Fruit fly (Drosophila melanogaster) whole organism, embryonic: ENCODE measurements around the gene CG46318.

Source experiments
- ATbp ChIP-seq: fragments of 200-800 bp; sonication (Bioruptor generic); optimal IDR thresholded peaks from 2 replicates; lab custom pipeline; 2017; ENCODE audit warnings: missing biosample characterization, mild to moderate bottlenecking, missing genetic modification characterization, missing genetic modification reagents
- Abd-B ChIP-seq: fragments of 200-800 bp; sonication (Bioruptor generic); optimal IDR thresholded peaks from 2 replicates; lab custom pipeline; 2018; ENCODE audit warnings: missing biosample characterization, mild to moderate bottlenecking, missing genetic modification characterization, moderate library complexity
- CG10462 ChIP-seq: fragments of 200-800 bp; sonication (Bioruptor generic); optimal IDR thresholded peaks from 2 replicates; lab custom pipeline; 2016; ENCODE audit warnings: missing biosample characterization, missing genetic modification characterization
- CG10543 ChIP-seq: fragments of 200-800 bp; sonication (Bioruptor generic); optimal IDR thresholded peaks from 3 replicates; lab custom pipeline; 2017; ENCODE audit warnings: missing biosample characterization, mild to moderate bottlenecking, missing genetic modification characterization, moderate library complexity
- CG11504 ChIP-seq: fragments of 200-800 bp; sonication (Bioruptor generic); optimal IDR thresholded peaks from 3 replicates; lab custom pipeline; 2019; ENCODE audit warnings: missing biosample characterization, mild to moderate bottlenecking, missing genetic modification characterization, moderate library complexity
- CG13424 ChIP-seq: fragments of 200-800 bp; sonication (Bioruptor generic); optimal IDR thresholded peaks from 2 replicates; lab custom pipeline; 2019; ENCODE audit warnings: missing biosample characterization, mild to moderate bottlenecking, missing genetic modification characterization, moderate library complexity
- CG14710 ChIP-seq: fragments of 200-800 bp; sonication (Bioruptor generic); optimal IDR thresholded peaks from 3 replicates; lab custom pipeline; 2019; ENCODE audit warnings: missing biosample characterization, mild to moderate bottlenecking, missing genetic modification characterization, moderate library complexity
- CG14860 ChIP-seq: fragments of 200-800 bp; sonication (Bioruptor generic); IDR thresholded peaks from 3 replicates; pipeline ENCODE4 v1.3.6; 2022; ENCODE audit warnings: missing biosample characterization, missing genetic modification characterization; ENCODE audit not compliant: partially characterized antibody
- CG15479 ChIP-seq: fragments of 200-800 bp; sonication (Bioruptor generic); optimal IDR thresholded peaks from 3 replicates; lab custom pipeline; 2019; ENCODE audit warnings: missing biosample characterization, mild to moderate bottlenecking, missing genetic modification characterization, moderate library complexity
- CG15696 ChIP-seq: fragments of 200-800 bp; sonication (Bioruptor generic); optimal IDR thresholded peaks from 2 replicates; lab custom pipeline; 2019; ENCODE audit warnings: missing biosample characterization, mild to moderate bottlenecking, missing genetic modification characterization, moderate library complexity
- CG17385 ChIP-seq: fragments of 200-800 bp; sonication (Bioruptor generic); optimal IDR thresholded peaks from 3 replicates; lab custom pipeline; 2018; ENCODE audit warnings: missing biosample characterization, mild to moderate bottlenecking, missing genetic modification characterization
- CG17802 ChIP-seq: fragments of 200-800 bp; sonication (Bioruptor generic); optimal IDR thresholded peaks from 2 replicates; lab custom pipeline; 2018; ENCODE audit warnings: missing biosample characterization, mild to moderate bottlenecking, missing genetic modification characterization, moderate library complexity
- CG2120 ChIP-seq: fragments of 200-800 bp; sonication (Bioruptor generic); optimal IDR thresholded peaks from 3 replicates; lab custom pipeline; 2016; ENCODE audit warnings: missing biosample characterization, missing genetic modification characterization
- CG2129 ChIP-seq: fragments of 200-800 bp; sonication (Bioruptor generic); IDR thresholded peaks from 2 replicates; pipeline ENCODE4 v1.3.6; 2022; ENCODE audit warnings: missing biosample characterization, missing genetic modification characterization; ENCODE audit not compliant: partially characterized antibody
- CG2678 ChIP-seq: fragments of 200-800 bp; sonication (Bioruptor generic); optimal IDR thresholded peaks from 3 replicates; lab custom pipeline; 2019; ENCODE audit warnings: missing biosample characterization, mild to moderate bottlenecking, missing genetic modification characterization, moderate library complexity
- CG3065 ChIP-seq: fragments of 200-800 bp; sonication (Bioruptor generic); optimal IDR thresholded peaks from 2 replicates; lab custom pipeline; 2016; ENCODE audit warnings: missing biosample characterization, missing genetic modification characterization
- CG31224 ChIP-seq: fragments of 200-800 bp; sonication (Bioruptor generic); IDR thresholded peaks from 2 replicates; pipeline ENCODE4 v1.3.6; 2022; ENCODE audit warnings: missing biosample characterization, missing genetic modification characterization
- CG33557 ChIP-seq: fragments of 200-800 bp; sonication (Bioruptor generic); optimal IDR thresholded peaks from 2 replicates; lab custom pipeline; 2019; ENCODE audit warnings: missing biosample characterization, mild to moderate bottlenecking, missing genetic modification characterization, moderate library complexity
- CG4424 ChIP-seq: fragments of 200-800 bp; sonication (Bioruptor generic); optimal IDR thresholded peaks from 3 replicates; lab custom pipeline; 2016; ENCODE audit warnings: missing biosample characterization, missing genetic modification characterization
- CG5953 ChIP-seq: fragments of 200-800 bp; sonication (Bioruptor generic); IDR thresholded peaks from 2 replicates; pipeline ENCODE4 v1.3.6; 2022; ENCODE audit warnings: missing biosample characterization, missing genetic modification characterization
- CG7372 ChIP-seq: fragments of 200-800 bp; sonication (Bioruptor generic); IDR thresholded peaks from 2 replicates; pipeline ENCODE4 v1.3.6; 2022; ENCODE audit warnings: missing biosample characterization, missing genetic modification characterization
- CG8388 ChIP-seq: fragments of 200-800 bp; sonication (Bioruptor generic); optimal IDR thresholded peaks from 2 replicates; lab custom pipeline; 2019; ENCODE audit warnings: missing biosample characterization, mild to moderate bottlenecking, missing genetic modification characterization, moderate library complexity
- CG8924 ChIP-seq: fragments of 200-800 bp; optimal IDR thresholded peaks from 3 replicates; lab custom pipeline; 2019; ENCODE audit warnings: missing biosample characterization, mild to moderate bottlenecking, missing genetic modification characterization, moderate library complexity
- CoRest ChIP-seq: fragments of 200-800 bp; sonication (Bioruptor generic); optimal IDR thresholded peaks from 3 replicates; lab custom pipeline; 2018; ENCODE audit warnings: missing biosample characterization, mild to moderate bottlenecking, missing genetic modification characterization, moderate library complexity
- Ets65A ChIP-seq: fragments of 200-800 bp; sonication (Bioruptor generic); peaks from one replicate; lab custom pipeline; 2016; ENCODE audit warnings: missing biosample characterization, missing genetic modification characterization
- HLH3B ChIP-seq: fragments of 200-800 bp; sonication (Bioruptor generic); IDR thresholded peaks from 2 replicates; pipeline ENCODE4 v1.3.6; 2022; ENCODE audit warnings: missing biosample characterization, missing genetic modification characterization
- MBD-R2 ChIP-seq: fragments of 200-800 bp; sonication (Bioruptor generic); IDR thresholded peaks from 2 replicates; pipeline ENCODE4 v1.3.6; 2022; ENCODE audit warnings: missing biosample characterization, missing genetic modification characterization
- MTF-1 ChIP-seq: fragments of 200-800 bp; sonication (Bioruptor generic); optimal IDR thresholded peaks from 2 replicates; lab custom pipeline; 2018; ENCODE audit warnings: missing biosample characterization, mild to moderate bottlenecking, missing genetic modification characterization, borderline replicate concordance
- Mes4 ChIP-seq: fragments of 200-800 bp; sonication (Bioruptor generic); optimal IDR thresholded peaks from 2 replicates; lab custom pipeline; 2016; ENCODE audit warnings: missing biosample characterization, missing genetic modification characterization
- Nf-YB ChIP-seq: fragments of 200-800 bp; sonication (Bioruptor generic); optimal IDR thresholded peaks from 3 replicates; lab custom pipeline; 2019; ENCODE audit warnings: missing biosample characterization, mild to moderate bottlenecking, missing genetic modification characterization, moderate library complexity
- Sox102F ChIP-seq: fragments of 200-800 bp; sonication (Bioruptor generic); optimal IDR thresholded peaks from 2 replicates; lab custom pipeline; 2018; ENCODE audit warnings: missing biosample characterization, mild to moderate bottlenecking, missing genetic modification characterization, moderate library complexity
- TFAM ChIP-seq: fragments of 200-800 bp; sonication (Bioruptor generic); optimal IDR thresholded peaks from 2 replicates; lab custom pipeline; 2017; ENCODE audit warnings: missing biosample characterization, missing genetic modification characterization, inconsistent platforms
- ash1 ChIP-seq: fragments of 200-800 bp; sonication (Bioruptor generic); optimal IDR thresholded peaks from 2 replicates; lab custom pipeline; 2018; ENCODE audit warnings: missing biosample characterization, mild to moderate bottlenecking, missing genetic modification characterization
- bab2 ChIP-seq: fragments of 200-800 bp; sonication (Bioruptor generic); optimal IDR thresholded peaks from 2 replicates; lab custom pipeline; 2016; ENCODE audit warnings: missing biosample characterization, missing genetic modification characterization
- bsh ChIP-seq, 2 experiments: fragments of 200-800 bp; sonication (Bioruptor generic); optimal IDR thresholded peaks; 2 replicates each; lab custom pipeline; 2017 to 2018; ENCODE audit warnings: mild to moderate bottlenecking in 2 of 2, missing biosample characterization in 2 of 2, missing genetic modification characterization in 2 of 2, moderate library complexity in 1 of 2
- dysf ChIP-seq: fragments of 200-800 bp; sonication (Bioruptor generic); IDR thresholded peaks from 3 replicates; pipeline ENCODE4 v1.3.6; 2022; ENCODE audit warnings: missing biosample characterization, missing genetic modification characterization
- ewg ChIP-seq: fragments of 200-800 bp; sonication (Bioruptor generic); optimal IDR thresholded peaks from 3 replicates; lab custom pipeline; 2017; ENCODE audit warnings: mild to moderate bottlenecking, missing biosample characterization, missing genetic modification reagents, missing genetic modification characterization
- gem ChIP-seq: fragments of 200-800 bp; sonication (Bioruptor generic); optimal IDR thresholded peaks from 2 replicates; lab custom pipeline; 2019; ENCODE audit warnings: missing biosample characterization, mild to moderate bottlenecking, missing genetic modification characterization, moderate library complexity
- gsb-n ChIP-seq: fragments of 200-800 bp; sonication (Bioruptor generic); optimal IDR thresholded peaks from 3 replicates; lab custom pipeline; 2018; ENCODE audit warnings: missing biosample characterization, mild to moderate bottlenecking, missing genetic modification characterization
- inv ChIP-seq: fragments of 200-800 bp; sonication (Bioruptor generic); IDR thresholded peaks from 2 replicates; pipeline ENCODE4 v1.3.6; 2022; ENCODE audit warnings: missing biosample characterization, missing genetic modification characterization; ENCODE audit not compliant: partially characterized antibody
- mam ChIP-seq: fragments of 200-800 bp; sonication (Bioruptor generic); optimal IDR thresholded peaks from 3 replicates; lab custom pipeline; 2016; ENCODE audit warnings: missing biosample characterization, missing genetic modification characterization
- nerfin-1 ChIP-seq: fragments of 200-800 bp; sonication (Bioruptor generic); optimal IDR thresholded peaks from 3 replicates; lab custom pipeline; 2019; ENCODE audit warnings: missing biosample characterization, mild to moderate bottlenecking, missing genetic modification characterization, moderate library complexity
- peb ChIP-seq: fragments of 200-800 bp; sonication (Bioruptor generic); IDR thresholded peaks from 2 replicates; pipeline ENCODE4 v1.3.6; 2022; ENCODE audit warnings: missing biosample characterization, missing genetic modification characterization
- row ChIP-seq: fragments of 200-800 bp; sonication (Bioruptor generic); IDR thresholded peaks from 3 replicates; pipeline ENCODE4 v1.3.6; 2022; ENCODE audit warnings: missing biosample characterization, missing genetic modification characterization
- run ChIP-seq: fragments of 200-800 bp; sonication (Bioruptor generic); optimal IDR thresholded peaks from 3 replicates; lab custom pipeline; 2018; ENCODE audit warnings: missing biosample characterization, mild to moderate bottlenecking, missing genetic modification characterization
- trem ChIP-seq: fragments of 200-800 bp; optimal IDR thresholded peaks from 3 replicates; lab custom pipeline; 2019; ENCODE audit warnings: missing biosample characterization, mild to moderate bottlenecking, missing genetic modification characterization, moderate library complexity
- ttk ChIP-seq: fragments of 200-800 bp; sonication (Bioruptor generic); IDR thresholded peaks from 2 replicates; pipeline ENCODE4 v2.1.2; 2022; ENCODE audit warnings: missing biosample characterization, missing genetic modification characterization
- wdn ChIP-seq: fragments of 200-800 bp; sonication (Bioruptor generic); IDR thresholded peaks from 2 replicates; pipeline ENCODE4 v1.3.6; 2022; ENCODE audit warnings: missing biosample characterization, missing genetic modification characterization

The CG46318 gene

dm6 chr3R:18670441-18671111, 9.8 kb upstream of the CG46318 start (continued):
- TF ChIP-seq CG2678 (tag; lab: Kevin White, UChicago) (peak; percentile 91), mam (peak; percentile 6), CG10462 (GFP tag; lab: Kevin White, UChicago) (no peak), MTF-1 (GFP tag; lab: Kevin White, UChicago) (no peak), CG14860 (GFP tag; lab: Robert Waterston, UW) (no peak), CG11504 (tag; lab: Kevin White, UChicago) (peak; percentile 58), Nf-YB (GFP tag; lab: Kevin White, UChicago) (peak; percentile 22), gsb-n (tag; lab: Kevin White, UChicago) (peak; percentile 65), Ets65A (GFP tag; lab: Kevin White, UChicago) (peak; percentile 88), CoRest (tag; lab: Kevin White, UChicago) (peak; percentile 67), dysf (0 out of 3 replicates have a peak, but pooled peaks have one; percentile 35), Abd-B (GFP tag; lab: Kevin White, UChicago) (peak; percentile 53), gem (peak; percentile 84), CG13424 (tag; lab: Kevin White, UChicago) (peak; percentile 67), CG10543 (GFP tag; lab: Kevin White, UChicago) (no peak), inv (no peak), bab2 (GFP tag; lab: Kevin White, UChicago) (peak; percentile 64), trem (tag; lab: Kevin White, UChicago) (peak; percentile 7), CG15479 (no peak), CG7372 (GFP tag; lab: Robert Waterston, UW) (0 out of 2 replicates have a peak, but pooled peaks have one; percentile 32), ewg (GFP tag; lab: Kevin White, UChicago) (peak; percentile 43), CG33557 (GFP tag; lab: Kevin White, UChicago) (peak; percentile 14), peb (GFP tag; lab: Robert Waterston, UW) (0 out of 2 replicates have a peak, but pooled peaks have one; percentile 7), CG2120 (GFP tag; lab: Kevin White, UChicago) (peak; percentile 2), CG14710 (tag; lab: Kevin White, UChicago) (peak; percentile 12), CG3065 (GFP tag; lab: Kevin White, UChicago) (no peak), CG17802 (tag; lab: Kevin White, UChicago) (no peak), TFAM (no peak), CG5953 (no peak), Sox102F (GFP tag; lab: Kevin White, UChicago) (peak; percentile 71), nerfin-1 (tag; lab: Kevin White, UChicago) (peak; percentile 76), MBD-R2 (peak; percentile 29; the same call in 1 of the 2 replicates), ash1 (GFP tag; lab: Kevin White, UChicago) (no peak), bsh (GFP tag; optimal IDR thresholded peaks at IDR 0.05; lab: Kevin White, UChicago) (peak in 1 of 2 experiments; percentile 72), CG31224 (GFP tag; lab: Robert Waterston, UW) (0 out of 2 replicates have a peak, but pooled peaks have one; percentile 29), HLH3B (no peak), ttk (GFP tag; lab: Robert Waterston, UW) (0 out of 2 replicates have a peak, but pooled peaks have one; percentile 29), CG17385 (GFP tag; lab: Kevin White, UChicago) (peak; percentile 40), Mes4 (GFP tag; lab: Kevin White, UChicago) (no peak), run (peak; percentile 33), wdn (GFP tag; lab: Robert Waterston, UW) (0 out of 2 replicates have a peak, but pooled peaks have one; percentile 16), CG8924 (tag; lab: Kevin White, UChicago) (peak; percentile 61), ATbp (GFP tag; lab: Kevin White, UChicago) (peak; percentile 53), CG15696 (peak; percentile 67), CG2129 (GFP tag; lab: Robert Waterston, UW) (no peak), CG8388 (GFP tag; lab: Kevin White, UChicago) (peak; percentile 76), row (peak; percentile 65), CG4424 (peak; percentile 38)
